Worm (Caenorhabditis elegans) whole organism, L4 larva: ENCODE measurements around the gene Y53F4B.11.

Source experiments
- D1046.2 ChIP-seq: fragments of 200-800 bp; sonication (Bioruptor generic); IDR thresholded peaks from 2 replicates; pipeline ENCODE4 v1.3.6; 2022; ENCODE audit warnings: missing genetic modification characterization, missing compliant biosample characterization
- F26F4.8 ChIP-seq: fragments of 200-800 bp; sonication (Bioruptor generic); conservative IDR thresholded peaks from 2 replicates; pipeline ENCODE4 v1.3.6; 2022; ENCODE audit warnings: missing genetic modification characterization, missing compliant biosample characterization
- F37D6.2 ChIP-seq: sonication (generic microtip); optimal IDR thresholded peaks from 2 replicates; lab custom pipeline; 2016; ENCODE audit warnings: mild to moderate bottlenecking, missing genetic modification characterization, missing compliant biosample characterization
- F44E2.7 ChIP-seq: fragments of 200-800 bp; sonication (Bioruptor generic); IDR thresholded peaks from 2 replicates; pipeline ENCODE4 v2.1.2; 2022; ENCODE audit warnings: missing genetic modification characterization, missing compliant biosample characterization
- F49E8.2 ChIP-seq: sonication (generic microtip); optimal IDR thresholded peaks from 2 replicates; lab custom pipeline; 2016; ENCODE audit warnings: missing compliant biosample characterization, mild to moderate bottlenecking, missing genetic modification characterization, borderline replicate concordance
- T26A8.4 ChIP-seq: fragments of 200-800 bp; sonication (Bioruptor generic); IDR thresholded peaks from 2 replicates; pipeline ENCODE4 v1.3.6; 2022; ENCODE audit warnings: missing genetic modification characterization, missing compliant biosample characterization
- Y48G9A.11 ChIP-seq: fragments of 200-800 bp; sonication (Bioruptor generic); IDR thresholded peaks from 2 replicates; pipeline ENCODE4 v1.3.6; 2022; ENCODE audit warnings: missing genetic modification reagents, missing genetic modification characterization, missing compliant biosample characterization
- Y5F2A.4 ChIP-seq: fragments of 200-800 bp; sonication (Bioruptor generic); optimal IDR thresholded peaks from 2 replicates; lab custom pipeline; 2018; ENCODE audit warnings: mild to moderate bottlenecking, missing genetic modification characterization, missing compliant biosample characterization
- ZK546.5 ChIP-seq, 2 experiments: sonication (generic microtip); optimal IDR thresholded peaks; 2 replicates each; lab custom pipeline; 2017; ENCODE audit warnings: missing biosample characterization in 2 of 2, missing genetic modification characterization in 2 of 2
- aha-1 ChIP-seq: fragments of 150-350 bp; peaks from one replicate; lab custom pipeline; 2014; ENCODE audit warnings: missing biosample characterization, missing genetic modification characterization
- arid-1 ChIP-seq: fragments of 200-800 bp; sonication (Bioruptor generic); conservative IDR thresholded peaks from 2 replicates; pipeline ENCODE4 v1.3.6; 2022; ENCODE audit warnings: missing genetic modification reagents, missing genetic modification characterization, missing compliant biosample characterization
- ceh-20 ChIP-seq: fragments of 200-800 bp; sonication (Bioruptor generic); IDR thresholded peaks from 2 replicates; pipeline ENCODE4 v1.3.6; 2022; ENCODE audit warnings: missing genetic modification reagents, missing genetic modification characterization, missing compliant biosample characterization
- ceh-62 ChIP-seq: sonication (generic microtip); optimal IDR thresholded peaks from 2 replicates; lab custom pipeline; 2017; ENCODE audit warnings: missing biosample characterization, missing genetic modification characterization
- cey-2 ChIP-seq: sonication (generic microtip); optimal IDR thresholded peaks from 3 replicates; lab custom pipeline; 2017; ENCODE audit warnings: missing genetic modification characterization, mild to moderate bottlenecking, missing compliant biosample characterization, antibody characterized with exemption, borderline replicate concordance; ENCODE audit not compliant: insufficient read depth
- ctbp-1 ChIP-seq: fragments of 200-800 bp; sonication (Bioruptor generic); IDR thresholded peaks from 2 replicates; pipeline ENCODE4 v1.3.6; 2022; ENCODE audit warnings: missing genetic modification reagents, missing genetic modification characterization, missing compliant biosample characterization
- daf-16 ChIP-seq, 3 experiments: sonication (generic microtip); optimal IDR thresholded peaks; 2 replicates each; lab custom pipeline; 2016 to 2017; ENCODE audit warnings: missing genetic modification characterization in 3 of 3, missing genetic modification reagents in 3 of 3, mild to moderate bottlenecking in 2 of 3, missing compliant biosample characterization in 2 of 3, missing biosample characterization in 1 of 3, moderate library complexity in 1 of 3
- daf-8 ChIP-seq: fragments of 200-800 bp; sonication (Bioruptor generic); IDR thresholded peaks from 2 replicates; pipeline ENCODE4 v1.3.6; 2022; ENCODE audit warnings: missing genetic modification characterization, missing compliant biosample characterization
- dmd-6 ChIP-seq: fragments of 200-800 bp; sonication (Bioruptor generic); IDR thresholded peaks from 2 replicates; pipeline ENCODE4 v1.3.6; 2022; ENCODE audit warnings: missing genetic modification reagents, missing genetic modification characterization, missing compliant biosample characterization
- dmd-8 ChIP-seq: fragments of 200-800 bp; sonication (Bioruptor generic); IDR thresholded peaks from 2 replicates; pipeline ENCODE4 v1.3.6; 2022; ENCODE audit warnings: missing genetic modification characterization, missing compliant biosample characterization
- dpl-1 ChIP-seq: fragments of 150-350 bp; optimal IDR thresholded peaks from 2 replicates; lab custom pipeline; 2014; ENCODE audit warnings: missing biosample characterization, missing genetic modification reagents, missing genetic modification characterization
- dve-1 ChIP-seq: sonication (generic microtip); optimal IDR thresholded peaks from 2 replicates; lab custom pipeline; 2017; ENCODE audit warnings: antibody characterized with exemption, mild to moderate bottlenecking, missing genetic modification characterization, missing compliant biosample characterization; ENCODE audit not compliant: insufficient read depth
- gei-8 ChIP-seq: fragments of 200-800 bp; sonication (Bioruptor generic); optimal IDR thresholded peaks from 2 replicates; lab custom pipeline; 2018; ENCODE audit warnings: mild to moderate bottlenecking, missing genetic modification characterization, missing compliant biosample characterization
- hif-1 ChIP-seq, 2 experiments: sonication (generic microtip); optimal IDR thresholded peaks; 2 replicates each; lab custom pipeline; 2016 to 2017; ENCODE audit warnings: missing compliant biosample characterization in 2 of 2, missing genetic modification characterization in 2 of 2, missing genetic modification reagents in 2 of 2, missing genotype in 2 of 2, mild to moderate bottlenecking in 1 of 2
- lin-29 ChIP-seq: fragments of 200-800 bp; sonication (Bioruptor generic); IDR thresholded peaks from 2 replicates; pipeline ENCODE4 v1.3.6; 2022; ENCODE audit warnings: missing genetic modification reagents, missing genetic modification characterization, missing compliant biosample characterization
- lin-39 ChIP-seq: fragments of 150-350 bp; optimal IDR thresholded peaks from 2 replicates; lab custom pipeline; 2014; ENCODE audit warnings: missing biosample characterization, missing genetic modification reagents, missing genetic modification characterization
- lir-3 ChIP-seq: sonication (generic microtip); optimal IDR thresholded peaks from 2 replicates; lab custom pipeline; 2016; ENCODE audit warnings: mild to moderate bottlenecking, missing genetic modification characterization, missing compliant biosample characterization
- madf-5 ChIP-seq, 2 experiments: fragments of 200-800 bp; sonication (Bioruptor generic); IDR thresholded peaks; 2 replicates each; pipeline ENCODE4 v1.3.6; 2022; ENCODE audit warnings: missing compliant biosample characterization in 2 of 2, missing genetic modification characterization in 2 of 2
- madf-9 ChIP-seq: fragments of 200-800 bp; sonication (Bioruptor generic); conservative IDR thresholded peaks from 2 replicates; pipeline ENCODE4 v1.3.6; 2022; ENCODE audit warnings: missing genetic modification reagents, missing genetic modification characterization, missing compliant biosample characterization
- mdl-1 ChIP-seq, 2 experiments: fragments of 150-350 bp in 1 of 2; sonication (generic microtip) in 1 of 2; optimal IDR thresholded peaks; 2 replicates each; lab custom pipeline; 2014 to 2017; ENCODE audit warnings: missing biosample characterization in 2 of 2, missing genetic modification characterization in 2 of 2
- mdt-29 ChIP-seq: fragments of 200-800 bp; sonication (Bioruptor generic); IDR thresholded peaks from 2 replicates; pipeline ENCODE4 v1.3.6; 2022; ENCODE audit warnings: missing genetic modification reagents, missing genetic modification characterization, missing compliant biosample characterization
- mxl-2 ChIP-seq: fragments of 200-800 bp; sonication (Bioruptor generic); conservative IDR thresholded peaks from 2 replicates; pipeline ENCODE4 v1.3.6; 2022; ENCODE audit warnings: missing genetic modification reagents, missing genetic modification characterization, missing compliant biosample characterization
- mxl-3 ChIP-seq: fragments of 200-800 bp; sonication (Bioruptor generic); optimal IDR thresholded peaks from 2 replicates; lab custom pipeline; 2018; ENCODE audit warnings: mild to moderate bottlenecking, missing genetic modification characterization, missing compliant biosample characterization
- nhr-28 ChIP-seq: fragments of 150-350 bp; optimal IDR thresholded peaks from 2 replicates; lab custom pipeline; 2014; ENCODE audit warnings: missing biosample characterization, missing genetic modification characterization
- nhr-41 ChIP-seq: fragments of 200-800 bp; sonication (Bioruptor generic); IDR thresholded peaks from 2 replicates; pipeline ENCODE4 v1.3.6; 2022; ENCODE audit warnings: missing genetic modification reagents, missing genetic modification characterization, missing compliant biosample characterization
- nhr-6 ChIP-seq: fragments of 150-350 bp; optimal IDR thresholded peaks from 2 replicates; lab custom pipeline; 2014; ENCODE audit warnings: missing biosample characterization, missing genetic modification characterization
- nhr-76 ChIP-seq: fragments of 150-350 bp; optimal IDR thresholded peaks from 2 replicates; lab custom pipeline; 2014; ENCODE audit warnings: missing biosample characterization, missing genetic modification characterization
- nhr-77 ChIP-seq: fragments of 150-350 bp; optimal IDR thresholded peaks from 2 replicates; lab custom pipeline; 2014; ENCODE audit warnings: missing biosample characterization, missing genetic modification characterization
- rbr-2 ChIP-seq: sonication (generic microtip); optimal IDR thresholded peaks from 2 replicates; lab custom pipeline; 2016; ENCODE audit warnings: missing genotype, missing genetic modification characterization, missing compliant biosample characterization
- saeg-2 ChIP-seq: fragments of 200-800 bp; sonication (Bioruptor generic); IDR thresholded peaks from 2 replicates; pipeline ENCODE4 v1.3.6; 2022; ENCODE audit warnings: missing genetic modification reagents, missing genetic modification characterization, missing compliant biosample characterization
- sdz-12 ChIP-seq: fragments of 200-800 bp; sonication (Bioruptor generic); optimal IDR thresholded peaks from 2 replicates; lab custom pipeline; 2018; ENCODE audit warnings: mild to moderate bottlenecking, missing genetic modification characterization, missing compliant biosample characterization
- skn-1 ChIP-seq: fragments of 150-350 bp; optimal IDR thresholded peaks from 2 replicates; lab custom pipeline; 2014; ENCODE audit warnings: missing biosample characterization, missing genetic modification characterization
- snpc-1.2 ChIP-seq: fragments of 200-800 bp; sonication (Bioruptor generic); IDR thresholded peaks from 2 replicates; pipeline ENCODE4 v1.3.6; 2022; ENCODE audit warnings: missing genetic modification reagents, missing genetic modification characterization, missing compliant biosample characterization
- snpc-4 ChIP-seq: fragments of 150-350 bp; optimal IDR thresholded peaks from 2 replicates; lab custom pipeline; 2014; ENCODE audit warnings: missing biosample characterization, missing genetic modification characterization
- tag-97 ChIP-seq: fragments of 200-800 bp; sonication (Bioruptor generic); IDR thresholded peaks from 2 replicates; pipeline ENCODE4 v1.3.6; 2022; ENCODE audit warnings: missing genetic modification characterization, missing compliant biosample characterization
- unc-130 ChIP-seq: sonication (generic microtip); optimal IDR thresholded peaks from 2 replicates; lab custom pipeline; 2016; ENCODE audit warnings: missing genetic modification reagents, missing genetic modification characterization, missing compliant biosample characterization
- unc-39 ChIP-seq: sonication (generic microtip); optimal IDR thresholded peaks from 2 replicates; lab custom pipeline; 2017; ENCODE audit warnings: missing biosample characterization, missing genetic modification characterization
- unc-62 ChIP-seq, 3 experiments: fragments of 150-350 bp in 1 of 3; sonication (generic microtip); optimal IDR thresholded peaks in 2 of 3; peaks in 1 of 3; 1 replicate in 1 of 3; 2 replicates in 2 of 3; lab custom pipeline; 2014 to 2017; ENCODE audit warnings: missing biosample characterization in 3 of 3, missing genetic modification characterization in 3 of 3, missing genetic modification reagents in 3 of 3, missing genotype in 1 of 3
- zfp-2 ChIP-seq: sonication (generic microtip); optimal IDR thresholded peaks from 2 replicates; lab custom pipeline; 2016; ENCODE audit warnings: mild to moderate bottlenecking, missing genetic modification characterization, missing compliant biosample characterization
- zip-11 ChIP-seq: fragments of 200-800 bp; sonication (Bioruptor generic); IDR thresholded peaks from 2 replicates; pipeline ENCODE4 v1.3.6; 2022; ENCODE audit warnings: missing genetic modification characterization, missing compliant biosample characterization
- zip-2 ChIP-seq: fragments of 150-350 bp; optimal IDR thresholded peaks from 2 replicates; lab custom pipeline; 2014; ENCODE audit warnings: missing biosample characterization, missing genetic modification characterization
- ztf-11 ChIP-seq: fragments of 150-350 bp; optimal IDR thresholded peaks from 2 replicates; lab custom pipeline; 2014; ENCODE audit warnings: missing biosample characterization, missing genetic modification characterization

The Y53F4B.11 gene

ce11 chrII:15004538-15004937, 6.0 kb upstream of the Y53F4B.11 start (continued):
- TF ChIP-seq arid-1 (GFP tag; lab: Robert Waterston, UW) (0 out of 2 replicates have a peak, but pooled peaks have one; percentile 31), ceh-62 (tag; lab: Kevin White, UChicago) (no peak), nhr-77 (tag; lab: Kevin White, UChicago) (no peak), ctbp-1 (GFP tag; lab: Robert Waterston, UW) (0 out of 2 replicates have a peak, but pooled peaks have one; percentile 24), dpl-1 (no peak), D1046.2 (GFP tag; lab: Robert Waterston, UW) (no peak), nhr-6 (tag; lab: Kevin White, UChicago) (no peak), lin-29 (GFP tag; lab: Robert Waterston, UW) (no peak), snpc-4 (tag; lab: Kevin White, UChicago) (no peak), unc-39 (no peak), gei-8 (GFP tag; lab: Kevin White, UChicago) (no peak), Y48G9A.11 (GFP tag; lab: Robert Waterston, UW) (peak; percentile 63), cey-2 (tag; lab: Kevin White, UChicago) (no peak), ceh-20 (GFP tag; lab: Robert Waterston, UW) (no peak), unc-130 (peak; percentile 58), madf-9 (GFP tag; lab: Robert Waterston, UW) (no peak), sdz-12 (GFP tag; lab: Kevin White, UChicago) (no peak), dmd-8 (peak; percentile 39; the same call in 1 of the 2 replicates), ztf-11 (no peak), mdt-29 (no peak), F37D6.2 (no peak), nhr-41 (GFP tag; lab: Robert Waterston, UW) (no peak), dve-1 (no peak), hif-1 (tag; optimal IDR thresholded peaks at IDR 0.05; lab: Kevin White, UChicago) (no peak), T26A8.4 (GFP tag; lab: Robert Waterston, UW) (no peak), daf-8 (GFP tag; lab: Robert Waterston, UW) (no peak), nhr-28 (tag; lab: Kevin White, UChicago) (no peak), snpc-1.2 (GFP tag; lab: Robert Waterston, UW) (peak; percentile 25; the same call in 1 of the 2 replicates), ZK546.5 (tag; optimal IDR thresholded peaks at IDR 0.05; lab: Kevin White, UChicago) (no peak), F26F4.8 (GFP tag; lab: Robert Waterston, UW) (no peak), F44E2.7 (no peak), F49E8.2 (tag; lab: Kevin White, UChicago) (peak; percentile 18), tag-97 (no peak), daf-16 (GFP tag; optimal IDR thresholded peaks at IDR 0.05; lab: Kevin White, UChicago) (no peak), daf-16 (tag; optimal IDR thresholded peaks at IDR 0.05; lab: Kevin White, UChicago) (no peak), rbr-2 (tag; lab: Kevin White, UChicago) (no peak), zip-2 (tag; lab: Kevin White, UChicago) (no peak), Y5F2A.4 (GFP tag; lab: Kevin White, UChicago) (peak; percentile 2), saeg-2 (GFP tag; lab: Robert Waterston, UW) (no peak), mxl-2 (GFP tag; lab: Robert Waterston, UW) (no peak), lin-39 (no peak), mdl-1 (tag; optimal IDR thresholded peaks at IDR 0.05; lab: Kevin White, UChicago) (no peak), zfp-2 (tag; lab: Kevin White, UChicago) (no peak), lir-3 (tag; lab: Kevin White, UChicago) (no peak), zip-11 (GFP tag; lab: Robert Waterston, UW) (no peak), nhr-76 (tag; lab: Kevin White, UChicago) (no peak), unc-62 (GFP tag; optimal IDR thresholded peaks at IDR 0.05 in 1 of 2; lab: Kevin White, UChicago) (no peak), unc-62 (tag; optimal IDR thresholded peaks at IDR 0.05; lab: Kevin White, UChicago) (no peak), madf-5 (GFP tag; IDR thresholded peaks at IDR 0.05; lab: Robert Waterston, UW) (no peak), aha-1 (tag; lab: Kevin White, UChicago) (no peak), skn-1 (no peak), mxl-3 (GFP tag; lab: Kevin White, UChicago) (no peak), dmd-6 (GFP tag; lab: Robert Waterston, UW) (no peak)
